Worm (Caenorhabditis elegans) whole organism, late embryonic: ENCODE measurements around the gene M03E7.2.

Source experiments
- C38D4.7 ChIP-seq: fragments of 200-800 bp; sonication (Bioruptor generic); optimal IDR thresholded peaks from 2 replicates; lab custom pipeline; 2018; ENCODE audit warnings: mild to moderate bottlenecking, missing genetic modification characterization, moderate library complexity, missing compliant biosample characterization
- elt-2 ChIP-seq: sonication (generic microtip); optimal IDR thresholded peaks from 2 replicates; lab custom pipeline; 2016; ENCODE audit warnings: missing genetic modification reagents, missing genetic modification characterization, missing compliant biosample characterization
- ets-4 ChIP-seq: sonication (generic microtip); optimal IDR thresholded peaks from 2 replicates; lab custom pipeline; 2016; ENCODE audit warnings: missing genetic modification characterization, missing compliant biosample characterization
- hlh-15 ChIP-seq: sonication (generic microtip); optimal IDR thresholded peaks from 2 replicates; lab custom pipeline; 2016; ENCODE audit warnings: missing genetic modification characterization, missing compliant biosample characterization
- nhr-11 ChIP-seq: fragments of 150-350 bp; optimal IDR thresholded peaks from 2 replicates; lab custom pipeline; 2014; ENCODE audit warnings: missing biosample characterization, missing genetic modification characterization
- pqm-1 ChIP-seq: sonication (generic microtip); optimal IDR thresholded peaks from 2 replicates; lab custom pipeline; 2016; ENCODE audit warnings: missing genetic modification characterization, missing compliant biosample characterization
- syd-9 ChIP-seq: sonication (generic microtip); optimal IDR thresholded peaks from 2 replicates; lab custom pipeline; 2016; ENCODE audit warnings: mild to moderate bottlenecking, missing genetic modification characterization, moderate library complexity, missing compliant biosample characterization
- tbx-7 ChIP-seq: sonication (generic microtip); optimal IDR thresholded peaks from 2 replicates; lab custom pipeline; 2016; ENCODE audit warnings: missing genotype, missing genetic modification characterization, missing compliant biosample characterization

DNA sequence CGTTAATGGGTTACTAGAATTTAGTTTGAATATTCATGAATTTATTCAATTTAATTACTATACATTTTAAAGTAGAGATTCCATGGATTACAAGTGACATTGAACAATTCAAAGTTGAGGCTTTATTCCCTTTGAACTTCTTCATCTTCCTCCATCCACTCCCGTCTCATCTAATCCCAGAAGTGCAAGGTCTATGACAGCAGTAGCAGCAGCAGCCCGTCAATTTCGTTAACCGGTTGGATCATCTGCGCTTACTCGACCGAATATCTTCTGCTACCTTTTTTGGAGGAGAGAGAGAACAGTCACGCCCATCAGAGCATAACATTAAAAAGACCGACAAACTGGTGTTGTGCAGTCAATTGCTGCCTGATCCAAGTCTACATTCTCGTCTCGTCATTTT lies at the start of gene M03E7.2:
- TF ChIP-seq nhr-11 (tag; lab: Kevin White, UChicago), result no peak
- no peak for TF ChIP-seq C38D4.7 (GFP tag; lab: Kevin White, UChicago)
- TF ChIP-seq syd-9 (tag; lab: Kevin White, UChicago), result no peak
- TF ChIP-seq ets-4 (tag; lab: Kevin White, UChicago), result no peak
- no peak for TF ChIP-seq pqm-1 (tag; lab: Kevin White, UChicago)
- no peak for TF ChIP-seq tbx-7 (tag; lab: Kevin White, UChicago)
- TF ChIP-seq elt-2 (tag; lab: Kevin White, UChicago), result no peak
- no peak for TF ChIP-seq hlh-15 (tag; lab: Kevin White, UChicago)
